Fruit fly (Drosophila melanogaster) whole organism: ENCODE results near the gene CG43181.

Source experiments
- pan ChIP-seq: fragments of >200 bp; optimal IDR thresholded peaks from 2 replicates; lab custom pipeline; 2017
- psq ChIP-seq: fragments of >200 bp; optimal IDR thresholded peaks from 2 replicates; lab custom pipeline; 2017

- TF ChIP-seq psq (lab: Kevin White, UChicago) = no peak
- TF ChIP-seq pan (lab: Kevin White, UChicago) = no peak
Measured at dm6 chrX:336659-337266, 13.6 kb upstream of the CG43181 start.
